Worm (Caenorhabditis elegans) whole organism, L2 larva: ENCODE results near the gene zim-3.

Experiments
- C34F6.9 ChIP-seq: fragments of 150-350 bp; optimal IDR thresholded peaks from 2 replicates; lab custom pipeline; 2014; ENCODE audit warnings: missing biosample characterization, missing genetic modification characterization
- F13H6.1 ChIP-seq: sonication (generic microtip); optimal IDR thresholded peaks from 2 replicates; lab custom pipeline; 2016; ENCODE audit warnings: missing genetic modification characterization, missing compliant biosample characterization
- R02D3.7 ChIP-seq: fragments of 150-350 bp; optimal IDR thresholded peaks from 2 replicates; lab custom pipeline; 2014; ENCODE audit warnings: missing biosample characterization, missing genetic modification characterization
- Y55F3AM.14 ChIP-seq: fragments of 200-800 bp; sonication (Bioruptor generic); optimal IDR thresholded peaks from 2 replicates; lab custom pipeline; 2018; ENCODE audit warnings: mild to moderate bottlenecking, missing genetic modification characterization, missing compliant biosample characterization
- ZK546.5 ChIP-seq: sonication (generic microtip); optimal IDR thresholded peaks from 2 replicates; lab custom pipeline; 2017; ENCODE audit warnings: missing biosample characterization, missing genetic modification characterization
- aly-2 ChIP-seq: fragments of 150-350 bp; optimal IDR thresholded peaks from 2 replicates; lab custom pipeline; 2014; ENCODE audit warnings: missing biosample characterization, missing genetic modification characterization
- ama-1 ChIP-seq: fragments of 150-350 bp; optimal IDR thresholded peaks from 2 replicates; lab custom pipeline; 2018; ENCODE audit warnings: inconsistent platforms
- ceh-82 ChIP-seq: fragments of 150-350 bp; optimal IDR thresholded peaks from 2 replicates; lab custom pipeline; 2014; ENCODE audit warnings: missing biosample characterization, missing genetic modification characterization
- crh-2 ChIP-seq: sonication (generic microtip); optimal IDR thresholded peaks from 2 replicates; lab custom pipeline; 2017; ENCODE audit warnings: missing biosample characterization, missing genetic modification characterization
- dmd-4 ChIP-seq: sonication (generic microtip); optimal IDR thresholded peaks from 2 replicates; lab custom pipeline; 2017; ENCODE audit warnings: missing biosample characterization, missing genetic modification characterization
- elt-1 ChIP-seq: fragments of 150-350 bp; optimal IDR thresholded peaks from 2 replicates; lab custom pipeline; 2014; ENCODE audit warnings: missing biosample characterization, missing genetic modification characterization
- gmeb-1 ChIP-seq: fragments of 150-350 bp; optimal IDR thresholded peaks from 2 replicates; lab custom pipeline; 2014; ENCODE audit warnings: missing biosample characterization, missing genetic modification characterization
- lin-11 ChIP-seq: fragments of 150-350 bp; sonication (generic microtip); optimal IDR thresholded peaks from 2 replicates; lab custom pipeline; 2014; ENCODE audit warnings: missing biosample characterization, missing genetic modification characterization, inconsistent platforms, mixed read lengths
- lin-39 ChIP-seq: fragments of 150-350 bp; optimal IDR thresholded peaks from 2 replicates; lab custom pipeline; 2014; ENCODE audit warnings: missing biosample characterization, missing genetic modification reagents, missing genetic modification characterization
- lsy-2 ChIP-seq, 2 experiments: fragments of 150-350 bp in 1 of 2; sonication (generic microtip) in 1 of 2; optimal IDR thresholded peaks; 2 replicates each; lab custom pipeline; 2014 to 2017; ENCODE audit warnings: missing biosample characterization in 2 of 2, missing genetic modification characterization in 2 of 2
- mab-5 ChIP-seq: fragments of 150-350 bp; optimal IDR thresholded peaks from 2 replicates; lab custom pipeline; 2014; ENCODE audit warnings: missing biosample characterization, missing genetic modification characterization
- mbf-1 ChIP-seq: sonication (generic microtip); optimal IDR thresholded peaks from 2 replicates; lab custom pipeline; 2017; ENCODE audit warnings: missing biosample characterization, missing genetic modification characterization
- nhr-12 ChIP-seq: fragments of 150-350 bp; optimal IDR thresholded peaks from 2 replicates; lab custom pipeline; 2014; ENCODE audit warnings: missing biosample characterization, missing genetic modification characterization
- nhr-129 ChIP-seq: fragments of 150-350 bp; optimal IDR thresholded peaks from 2 replicates; lab custom pipeline; 2014; ENCODE audit warnings: missing biosample characterization, missing genetic modification characterization
- nhr-21 ChIP-seq: fragments of 150-350 bp; optimal IDR thresholded peaks from 2 replicates; lab custom pipeline; 2014; ENCODE audit warnings: missing biosample characterization, missing genetic modification characterization
- nhr-237 ChIP-seq: fragments of 150-350 bp; optimal IDR thresholded peaks from 2 replicates; lab custom pipeline; 2014; ENCODE audit warnings: missing biosample characterization, missing genetic modification characterization
- nhr-6 ChIP-seq: fragments of 150-350 bp; optimal IDR thresholded peaks from 2 replicates; lab custom pipeline; 2014; ENCODE audit warnings: missing biosample characterization, missing genetic modification characterization
- nhr-77 ChIP-seq: fragments of 150-350 bp; optimal IDR thresholded peaks from 2 replicates; lab custom pipeline; 2014; ENCODE audit warnings: missing biosample characterization, missing genetic modification characterization
- sem-4 ChIP-seq: fragments of 150-350 bp; optimal IDR thresholded peaks from 2 replicates; lab custom pipeline; 2014; ENCODE audit warnings: missing biosample characterization, missing genetic modification reagents, missing genetic modification characterization
- sma-3 ChIP-seq: sonication (generic microtip); optimal IDR thresholded peaks from 2 replicates; lab custom pipeline; 2016; ENCODE audit warnings: missing genetic modification reagents, missing genetic modification characterization, missing compliant biosample characterization
- sma-9 ChIP-seq, 2 experiments: fragments of 150-350 bp in 1 of 2; sonication (generic microtip) in 1 of 2; optimal IDR thresholded peaks; 2 replicates each; lab custom pipeline; 2014 to 2016; ENCODE audit warnings: missing genetic modification characterization in 2 of 2, mild to moderate bottlenecking in 1 of 2, missing biosample characterization in 1 of 2, missing compliant biosample characterization in 1 of 2, missing genetic modification reagents in 1 of 2, moderate library complexity in 1 of 2
- unc-39 ChIP-seq: fragments of 150-350 bp; optimal IDR thresholded peaks from 2 replicates; lab custom pipeline; 2014; ENCODE audit warnings: missing biosample characterization, missing genetic modification characterization
- unc-55 ChIP-seq: fragments of 150-350 bp; sonication (generic microtip); optimal IDR thresholded peaks from 3 replicates; lab custom pipeline; 2014; ENCODE audit warnings: missing biosample characterization, missing genetic modification reagents, missing genetic modification characterization
- unc-62 ChIP-seq: fragments of 150-350 bp; optimal IDR thresholded peaks from 2 replicates; lab custom pipeline; 2014; ENCODE audit warnings: missing biosample characterization, missing genetic modification reagents, missing genetic modification characterization
- zag-1 ChIP-seq: fragments of 150-350 bp; optimal IDR thresholded peaks from 2 replicates; lab custom pipeline; 2014; ENCODE audit warnings: missing biosample characterization, missing genetic modification characterization
- ztf-1 ChIP-seq: fragments of 200-800 bp; sonication (Bioruptor generic); conservative IDR thresholded peaks from 2 replicates; pipeline ENCODE4 v1.3.6; 2022; ENCODE audit warnings: missing genetic modification characterization, missing compliant biosample characterization
- ztf-11 ChIP-seq: sonication (generic microtip); optimal IDR thresholded peaks from 2 replicates; lab custom pipeline; 2017; ENCODE audit warnings: missing biosample characterization, missing genetic modification characterization
- ztf-4 ChIP-seq: fragments of 150-350 bp; optimal IDR thresholded peaks from 2 replicates; lab custom pipeline; 2014; ENCODE audit warnings: missing biosample characterization, missing genetic modification characterization

Gene zim-3

ce11 chrIV:10558415-10558814, at the start of gene zim-3:
Gene zim-3, plus strand, starts transcription at chrIV:10558715.
- TF ChIP-seq unc-55 (GFP tag; lab: Kevin White, UChicago) (no peak), ztf-1 (GFP tag; lab: Robert Waterston, UW) (no peak), nhr-6 (no peak)
- TF ChIP-seq, all 48 proteins: peak for 0

ce11 chrIV:10511432-10511831, 47.1 kb upstream of the zim-3 start:
- TF ChIP-seq F13H6.1: peak; percentile 53
- peak; percentile 39 for TF ChIP-seq nhr-129 (tag; lab: Kevin White, UChicago)
- no peak for TF ChIP-seq dmd-4 (tag; lab: Kevin White, UChicago)
- peak; percentile 11 for TF ChIP-seq nhr-21 (tag; lab: Kevin White, UChicago)
- TF ChIP-seq sma-3 (GFP tag; lab: Kevin White, UChicago): peak; percentile 33
- TF ChIP-seq zag-1 (tag; lab: Kevin White, UChicago): peak; percentile 3
- TF ChIP-seq unc-55 (GFP tag; lab: Kevin White, UChicago): peak; percentile 38
- TF ChIP-seq gmeb-1 (tag; lab: Kevin White, UChicago): peak; percentile 62
- TF ChIP-seq ceh-82 (tag; lab: Kevin White, UChicago): no peak
- peak; percentile 65 for TF ChIP-seq sma-9 (GFP tag; optimal IDR thresholded peaks at IDR 0.05; lab: Kevin White, UChicago)
- TF ChIP-seq sma-9 (tag; optimal IDR thresholded peaks at IDR 0.05; lab: Kevin White, UChicago): no peak
- no peak for TF ChIP-seq ztf-11 (tag; lab: Kevin White, UChicago)
- TF ChIP-seq C34F6.9 (tag; lab: Kevin White, UChicago): no peak
- no peak for TF ChIP-seq unc-62 (GFP tag; lab: Kevin White, UChicago)
- peak; percentile 70 for TF ChIP-seq crh-2
- TF ChIP-seq ama-1 (lab: Kevin White, UChicago): peak; percentile 14

ce11 chrIV:10512752-10513151, 45.8 kb upstream of the zim-3 start:
- TF ChIP-seq ztf-4 (tag; lab: Kevin White, UChicago) (no peak), ztf-11 (tag; lab: Kevin White, UChicago) (no peak), Y55F3AM.14 (GFP tag; lab: Kevin White, UChicago) (no peak), ztf-1 (GFP tag; lab: Robert Waterston, UW) (no peak), ama-1 (lab: Kevin White, UChicago) (no peak), sma-3 (GFP tag; lab: Kevin White, UChicago) (no peak), F13H6.1 (peak; percentile 18), C34F6.9 (tag; lab: Kevin White, UChicago) (peak; percentile 49), nhr-21 (tag; lab: Kevin White, UChicago) (no peak), lin-39 (tag; lab: Kevin White, UChicago) (no peak), sma-9 (GFP tag; optimal IDR thresholded peaks at IDR 0.05; lab: Kevin White, UChicago) (peak; percentile 16), sma-9 (tag; optimal IDR thresholded peaks at IDR 0.05; lab: Kevin White, UChicago) (no peak), aly-2 (tag; lab: Kevin White, UChicago) (no peak), sem-4 (tag; lab: Kevin White, UChicago) (no peak), R02D3.7 (tag; lab: Kevin White, UChicago) (no peak), mbf-1 (tag; lab: Kevin White, UChicago) (no peak), nhr-129 (tag; lab: Kevin White, UChicago) (peak; percentile 75), elt-1 (tag; lab: Kevin White, UChicago) (no peak)

ce11 chrIV:10513266-10513665, 45.2 kb upstream of the zim-3 start:
- TF ChIP-seq lin-11 (no peak), sma-3 (GFP tag; lab: Kevin White, UChicago) (no peak)

- TF ChIP-seq lsy-2 (tag; optimal IDR thresholded peaks at IDR 0.05; lab: Kevin White, UChicago) (no peak), ZK546.5 (no peak), unc-39 (tag; lab: Kevin White, UChicago) (no peak), mab-5 (no peak), nhr-77 (tag; lab: Kevin White, UChicago) (no peak), crh-2 (no peak), nhr-12 (tag; lab: Kevin White, UChicago) (no peak), ama-1 (lab: Kevin White, UChicago) (no peak), nhr-237 (no peak)
Measured at ce11 chrIV:10515128-10515527, 43.4 kb upstream of the zim-3 start, which contains the start of gene C02F4.4. Gene C02F4.4, minus strand, starts transcription at chrIV:10515228.
